Fruit fly (Drosophila melanogaster) whole organism, embryonic: ENCODE results near the gene Spn88Eb.

ENCODE experiments used
- Abd-B ChIP-seq: fragments of 200-800 bp; sonication (Bioruptor generic); optimal IDR thresholded peaks from 2 replicates; lab custom pipeline; 2018; ENCODE audit warnings: missing biosample characterization, mild to moderate bottlenecking, missing genetic modification characterization, moderate library complexity
- Adf1 ChIP-seq: fragments of 200-800 bp; sonication (Bioruptor generic); IDR thresholded peaks from 2 replicates; pipeline ENCODE4 v1.3.6; 2022; ENCODE audit warnings: missing biosample characterization, missing genetic modification characterization
- Atf6 ChIP-seq: fragments of 200-800 bp; sonication (Bioruptor generic); IDR thresholded peaks from 2 replicates; pipeline ENCODE4 v1.3.6; 2022; ENCODE audit warnings: missing biosample characterization, missing genetic modification characterization
- Blimp-1 ChIP-seq: fragments of 200-800 bp; sonication (Bioruptor generic); optimal IDR thresholded peaks from 3 replicates; lab custom pipeline; 2018; ENCODE audit warnings: missing biosample characterization, missing genetic modification characterization, mild to moderate bottlenecking, moderate library complexity, missing genetic modification reagents
- CG10147 ChIP-seq: fragments of 200-800 bp; sonication (Bioruptor generic); optimal IDR thresholded peaks from 2 replicates; lab custom pipeline; 2019; ENCODE audit warnings: missing biosample characterization, mild to moderate bottlenecking, missing genetic modification characterization, moderate library complexity
- CG10274 ChIP-seq: fragments of 200-800 bp; sonication (Bioruptor generic); optimal IDR thresholded peaks from 3 replicates; lab custom pipeline; 2017; ENCODE audit warnings: missing biosample characterization, mild to moderate bottlenecking, missing genetic modification characterization
- CG12769 ChIP-seq: fragments of 200-800 bp; sonication (Bioruptor generic); optimal IDR thresholded peaks from 2 replicates; lab custom pipeline; 2019; ENCODE audit warnings: missing biosample characterization, mild to moderate bottlenecking, missing genetic modification characterization, moderate library complexity
- CG13123 ChIP-seq: fragments of 200-800 bp; sonication (Bioruptor generic); optimal IDR thresholded peaks from 2 replicates; lab custom pipeline; 2016; ENCODE audit warnings: missing biosample characterization, missing genetic modification characterization
- CG14014 ChIP-seq: fragments of 200-800 bp; sonication (Bioruptor generic); IDR thresholded peaks from 2 replicates; pipeline ENCODE4 v1.3.6; 2022; ENCODE audit warnings: missing biosample characterization, missing genetic modification characterization
- CG1602 ChIP-seq: fragments of 200-800 bp; sonication (Bioruptor generic); optimal IDR thresholded peaks from 3 replicates; lab custom pipeline; 2016; ENCODE audit warnings: missing biosample characterization, missing genetic modification characterization
- CG2116 ChIP-seq: fragments of 200-800 bp; sonication (Bioruptor generic); optimal IDR thresholded peaks from 3 replicates; lab custom pipeline; 2018; ENCODE audit warnings: missing biosample characterization, mild to moderate bottlenecking, missing genetic modification characterization
- CG2678 ChIP-seq: fragments of 200-800 bp; sonication (Bioruptor generic); optimal IDR thresholded peaks from 3 replicates; lab custom pipeline; 2019; ENCODE audit warnings: missing biosample characterization, mild to moderate bottlenecking, missing genetic modification characterization, moderate library complexity
- CG2875 ChIP-seq: fragments of 200-800 bp; sonication (Bioruptor generic); optimal IDR thresholded peaks from 2 replicates; lab custom pipeline; 2017; ENCODE audit warnings: missing biosample characterization, mild to moderate bottlenecking, missing genetic modification characterization, missing genetic modification reagents
- CG30403 ChIP-seq: fragments of 200-800 bp; sonication (Bioruptor generic); optimal IDR thresholded peaks from 3 replicates; lab custom pipeline; 2016; ENCODE audit warnings: missing biosample characterization, missing genetic modification characterization
- CG31388 ChIP-seq: fragments of 200-800 bp; sonication (Bioruptor generic); optimal IDR thresholded peaks from 2 replicates; lab custom pipeline; 2016; ENCODE audit warnings: missing biosample characterization, missing genetic modification characterization
- CG3163 ChIP-seq: fragments of 200-800 bp; sonication (Bioruptor generic); optimal IDR thresholded peaks from 3 replicates; lab custom pipeline; 2016; ENCODE audit warnings: missing biosample characterization, missing genetic modification characterization
- CG32767 ChIP-seq: fragments of 200-800 bp; sonication (Bioruptor generic); IDR thresholded peaks from 2 replicates; pipeline ENCODE4 v1.3.6; 2022; ENCODE audit warnings: missing biosample characterization, missing genetic modification characterization
- CG33213 ChIP-seq: fragments of 200-800 bp; sonication (Bioruptor generic); optimal IDR thresholded peaks from 3 replicates; lab custom pipeline; 2016; ENCODE audit warnings: missing biosample characterization, missing genetic modification characterization
- CG34376 ChIP-seq: fragments of 200-800 bp; sonication (Bioruptor generic); optimal IDR thresholded peaks from 2 replicates; lab custom pipeline; 2018; ENCODE audit warnings: missing biosample characterization, mild to moderate bottlenecking, missing genetic modification characterization
- CG4328 ChIP-seq: fragments of 200-800 bp; sonication (Bioruptor generic); optimal IDR thresholded peaks from 3 replicates; lab custom pipeline; 2017; ENCODE audit warnings: missing biosample characterization, missing genetic modification reagents, missing genetic modification characterization
- CG6254 ChIP-seq: fragments of 200-800 bp; sonication (Bioruptor generic); optimal IDR thresholded peaks from 3 replicates; lab custom pipeline; 2017; ENCODE audit warnings: mild to moderate bottlenecking, missing biosample characterization, missing genetic modification reagents, missing genetic modification characterization
- CG6654 ChIP-seq: fragments of 200-800 bp; sonication (Bioruptor generic); optimal IDR thresholded peaks from 2 replicates; lab custom pipeline; 2017; ENCODE audit warnings: missing biosample characterization, mild to moderate bottlenecking, missing genetic modification characterization
- CG8290 ChIP-seq, 3 experiments: fragments of 200-800 bp; sonication (Bioruptor generic); optimal IDR thresholded peaks; 2 replicates each; lab custom pipeline; 2016 to 2019; ENCODE audit warnings: missing biosample characterization in 3 of 3, missing genetic modification characterization in 3 of 3, mild to moderate bottlenecking in 2 of 3, moderate library complexity in 1 of 3
- CTCF ChIP-seq: fragments of 200-800 bp; sonication (Bioruptor generic); optimal IDR thresholded peaks from 2 replicates; lab custom pipeline; 2017; ENCODE audit warnings: missing biosample characterization, mild to moderate bottlenecking, missing genetic modification characterization, moderate library complexity
- CkIIα-i1 ChIP-seq: fragments of 200-800 bp; sonication (Bioruptor generic); IDR thresholded peaks from 2 replicates; pipeline ENCODE4 v1.3.6; 2022; ENCODE audit warnings: missing biosample characterization, missing genetic modification characterization
- CrebB ChIP-seq: fragments of 200-800 bp; sonication (Bioruptor generic); optimal IDR thresholded peaks from 3 replicates; lab custom pipeline; 2018; ENCODE audit warnings: missing biosample characterization, mild to moderate bottlenecking, missing genetic modification characterization
- E2f1 ChIP-seq: fragments of 200-800 bp; sonication (Bioruptor generic); IDR thresholded peaks from 2 replicates; pipeline ENCODE4 v1.3.6; 2022; ENCODE audit warnings: missing biosample characterization, missing genetic modification characterization
- E2f2 ChIP-seq: fragments of 200-800 bp; sonication (Bioruptor generic); IDR thresholded peaks from 2 replicates; pipeline ENCODE4 v1.3.6; 2022; ENCODE audit warnings: missing biosample characterization, missing genetic modification characterization
- GATAe ChIP-seq: fragments of 200-800 bp; sonication (Bioruptor generic); conservative IDR thresholded peaks from 2 replicates; pipeline ENCODE4 v1.3.6; 2022; ENCODE audit warnings: missing biosample characterization, missing genetic modification characterization
- HLH4C ChIP-seq: fragments of 200-800 bp; sonication (Bioruptor generic); IDR thresholded peaks from 3 replicates; pipeline ENCODE4 v1.3.6; 2022; ENCODE audit warnings: missing biosample characterization, missing genetic modification characterization; ENCODE audit not compliant: partially characterized antibody
- HmgD ChIP-seq: fragments of 200-800 bp; sonication (Bioruptor generic); optimal IDR thresholded peaks from 3 replicates; lab custom pipeline; 2016; ENCODE audit warnings: missing biosample characterization, missing genetic modification characterization
- Hmr ChIP-seq: fragments of 200-800 bp; sonication (Bioruptor generic); optimal IDR thresholded peaks from 3 replicates; lab custom pipeline; 2017; ENCODE audit warnings: mild to moderate bottlenecking, missing biosample characterization, missing genetic modification reagents, missing genetic modification characterization
- Mrtf ChIP-seq: fragments of 200-800 bp; sonication (Bioruptor generic); IDR thresholded peaks from 3 replicates; pipeline ENCODE4 v1.3.6; 2022; ENCODE audit warnings: missing biosample characterization, missing genetic modification characterization
- Rfx ChIP-seq: fragments of 200-800 bp; sonication (Bioruptor generic); IDR thresholded peaks from 2 replicates; pipeline ENCODE4 v1.3.6; 2022; ENCODE audit warnings: missing biosample characterization, missing genetic modification characterization
- Sin3A ChIP-seq: fragments of >200 bp; optimal IDR thresholded peaks from 2 replicates; lab custom pipeline; 2018
- Sry-δ ChIP-seq: fragments of 200-800 bp; sonication (Bioruptor generic); optimal IDR thresholded peaks from 2 replicates; lab custom pipeline; 2016; ENCODE audit warnings: missing biosample characterization, missing genetic modification characterization
- Stat92E ChIP-seq, 3 experiments: fragments of >200 bp in 2 of 3; fragments of 200-800 bp in 1 of 3; sonication (Bioruptor generic) in 1 of 3; optimal IDR thresholded peaks; 2 replicates each; lab custom pipeline; 2017 to 2019; ENCODE audit warnings: missing biosample characterization in 3 of 3, missing genetic modification characterization in 3 of 3, mild to moderate bottlenecking in 1 of 3, moderate library complexity in 1 of 3
- Tbp ChIP-seq: fragments of >200 bp; optimal IDR thresholded peaks from 2 replicates; lab custom pipeline; 2018; ENCODE audit warnings: missing biosample characterization, missing genetic modification characterization
- ato ChIP-seq: fragments of 200-800 bp; sonication (Bioruptor generic); IDR thresholded peaks from 2 replicates; pipeline ENCODE4 v1.3.6; 2022; ENCODE audit warnings: missing biosample characterization, missing genetic modification characterization; ENCODE audit not compliant: partially characterized antibody
- crc ChIP-seq: fragments of 200-800 bp; sonication (Bioruptor generic); optimal IDR thresholded peaks from 2 replicates; lab custom pipeline; 2016; ENCODE audit warnings: missing biosample characterization, missing genetic modification characterization
- cwo ChIP-seq: fragments of 200-800 bp; sonication (Bioruptor generic); optimal IDR thresholded peaks from 3 replicates; lab custom pipeline; 2017; ENCODE audit warnings: missing biosample characterization, missing genetic modification characterization, mild to moderate bottlenecking, moderate library complexity, missing genetic modification reagents
- da ChIP-seq: fragments of 200-800 bp; sonication (Bioruptor generic); optimal IDR thresholded peaks from 2 replicates; lab custom pipeline; 2016; ENCODE audit warnings: missing biosample characterization, missing genetic modification characterization
- dimm ChIP-seq: fragments of 200-800 bp; sonication (Bioruptor generic); IDR thresholded peaks from 2 replicates; pipeline ENCODE4 v1.3.6; 2022; ENCODE audit warnings: missing biosample characterization, missing genetic modification characterization
- esg ChIP-seq: fragments of 200-800 bp; sonication (Bioruptor generic); conservative IDR thresholded peaks from 2 replicates; pipeline ENCODE4 v1.3.6; 2022; ENCODE audit warnings: missing biosample characterization, missing genetic modification characterization
- mam ChIP-seq: fragments of 200-800 bp; sonication (Bioruptor generic); optimal IDR thresholded peaks from 3 replicates; lab custom pipeline; 2016; ENCODE audit warnings: missing biosample characterization, missing genetic modification characterization
- pb ChIP-seq: fragments of 200-800 bp; sonication (Bioruptor generic); optimal IDR thresholded peaks from 3 replicates; lab custom pipeline; 2016; ENCODE audit warnings: missing biosample characterization, missing genetic modification characterization
- pho ChIP-seq: fragments of 200-800 bp; sonication (Bioruptor generic); optimal IDR thresholded peaks from 2 replicates; lab custom pipeline; 2016; ENCODE audit warnings: missing biosample characterization, missing genetic modification characterization
- pros ChIP-seq: fragments of 200-800 bp; sonication (Bioruptor generic); optimal IDR thresholded peaks from 3 replicates; lab custom pipeline; 2019; ENCODE audit warnings: missing biosample characterization, mild to moderate bottlenecking, missing genetic modification characterization, moderate library complexity
- pum ChIP-seq: fragments of 200-800 bp; sonication (Bioruptor generic); optimal IDR thresholded peaks from 2 replicates; lab custom pipeline; 2016; ENCODE audit warnings: missing biosample characterization, missing genetic modification characterization
- ssp ChIP-seq: fragments of 200-800 bp; sonication (Bioruptor generic); IDR thresholded peaks from 2 replicates; pipeline ENCODE4 v1.3.6; 2022; ENCODE audit warnings: missing biosample characterization, missing genetic modification characterization
- tx ChIP-seq: fragments of 200-800 bp; sonication (Bioruptor generic); optimal IDR thresholded peaks from 2 replicates; lab custom pipeline; 2016; ENCODE audit warnings: missing biosample characterization, missing genetic modification characterization
- wor ChIP-seq: fragments of 200-800 bp; sonication (Bioruptor generic); IDR thresholded peaks from 2 replicates; pipeline ENCODE4 v1.3.6; 2022; ENCODE audit warnings: missing biosample characterization, missing genetic modification characterization

Spn88Eb gene

dm6 chr3R:15250454-15250853, 41.9 kb upstream of the Spn88Eb start (continued):
- TF ChIP-seq CG14014 (GFP tag; lab: Robert Waterston, UW): peak; percentile 83
- TF ChIP-seq Atf6: peak; percentile 86
- no peak for TF ChIP-seq tx (GFP tag; lab: Kevin White, UChicago)
- no peak for TF ChIP-seq CG1602 (GFP tag; lab: Kevin White, UChicago)
- TF ChIP-seq Abd-B (GFP tag; lab: Kevin White, UChicago): no peak
- no peak for TF ChIP-seq CG13123 (GFP tag; lab: Kevin White, UChicago)
- TF ChIP-seq E2f2 (GFP tag; lab: Robert Waterston, UW): peak; percentile 51
- TF ChIP-seq pho: peak; percentile 46
- TF ChIP-seq Sin3A (lab: Kevin White, UChicago): no peak
- 0 out of 2 replicates have a peak, but pooled peaks have one; percentile 14 for TF ChIP-seq GATAe (GFP tag; lab: Robert Waterston, UW)
- no peak for TF ChIP-seq CkIIα-i1
- TF ChIP-seq Sry-δ: no peak
- TF ChIP-seq Hmr: peak; percentile 93
- no peak for TF ChIP-seq HmgD (GFP tag; lab: Kevin White, UChicago)
- TF ChIP-seq Blimp-1 (GFP tag; lab: Kevin White, UChicago): no peak
- TF ChIP-seq pros: no peak
- peak; percentile 41 for TF ChIP-seq CG34376 (GFP tag; lab: Kevin White, UChicago)
- TF ChIP-seq crc (GFP tag; lab: Kevin White, UChicago): no peak
- TF ChIP-seq CG10274: no peak
- TF ChIP-seq esg: peak; percentile 70
- TF ChIP-seq CG12769: no peak
- TF ChIP-seq CrebB (tag; lab: Kevin White, UChicago): peak; percentile 67
- TF ChIP-seq CG10147 (GFP tag; lab: Kevin White, UChicago): no peak
- peak; percentile 53 for TF ChIP-seq ssp
- TF ChIP-seq CG2678 (tag; lab: Kevin White, UChicago): no peak
- no peak for TF ChIP-seq Stat92E (GFP tag; optimal IDR thresholded peaks at IDR 0.05; lab: Kevin White, UChicago)
- no peak for TF ChIP-seq da (GFP tag; lab: Kevin White, UChicago)
- TF ChIP-seq Rfx: peak; percentile 84
- TF ChIP-seq pb (GFP tag; lab: Kevin White, UChicago): no peak
- TF ChIP-seq wor (GFP tag; lab: Robert Waterston, UW): peak; percentile 44; the same call in 1 of the 2 replicates
- peak; percentile 76 for TF ChIP-seq E2f1 (GFP tag; lab: Robert Waterston, UW)
- no peak for TF ChIP-seq HLH4C (GFP tag; lab: Robert Waterston, UW)
- no peak for TF ChIP-seq CG8290 (GFP tag; optimal IDR thresholded peaks at IDR 0.05; lab: Kevin White, UChicago)
- TF ChIP-seq CG8290 (tag; optimal IDR thresholded peaks at IDR 0.05; lab: Kevin White, UChicago): no peak
- TF ChIP-seq CG32767 (GFP tag; lab: Robert Waterston, UW): peak; percentile 52; the same call in 1 of the 2 replicates
- TF ChIP-seq mam (GFP tag; lab: Kevin White, UChicago): peak; percentile 0
- TF ChIP-seq dimm (GFP tag; lab: Robert Waterston, UW): peak; percentile 42; the same call in 1 of the 2 replicates
- no peak for TF ChIP-seq ato (GFP tag; lab: Robert Waterston, UW)
- TF ChIP-seq CG6254: no peak
- no peak for TF ChIP-seq CG6654 (GFP tag; lab: Kevin White, UChicago)
- peak; percentile 25 for TF ChIP-seq CG2116 (GFP tag; lab: Kevin White, UChicago)
- TF ChIP-seq CG33213 (GFP tag; lab: Kevin White, UChicago): no peak
- TF ChIP-seq Mrtf (GFP tag; lab: Robert Waterston, UW): peak; percentile 46; the same call in 1 of the 3 replicates
- TF ChIP-seq CG30403: no peak
- no peak for TF ChIP-seq pum (GFP tag; lab: Kevin White, UChicago)
- TF ChIP-seq CG31388 (GFP tag; lab: Kevin White, UChicago): no peak
- no peak for TF ChIP-seq CG2875 (GFP tag; lab: Kevin White, UChicago)
- peak; percentile 72 for TF ChIP-seq cwo
- TF ChIP-seq Tbp (GFP tag; lab: Kevin White, UChicago): no peak
- no peak for TF ChIP-seq CTCF (GFP tag; lab: Kevin White, UChicago)
- TF ChIP-seq CG4328: peak; percentile 25
- TF ChIP-seq Adf1 (GFP tag; lab: Robert Waterston, UW): peak; percentile 59; the same call in 1 of the 2 replicates
- no peak for TF ChIP-seq CG3163 (GFP tag; lab: Kevin White, UChicago)
